Worm (Caenorhabditis elegans) whole organism, early embryonic: Measurements from ENCODE around the gene Y57A10C.11.

Source experiments
- aly-1 ChIP-seq: sonication (generic microtip); optimal IDR thresholded peaks from 2 replicates; lab custom pipeline; 2016; ENCODE audit warnings: missing genetic modification characterization, missing compliant biosample characterization
- ama-1 ChIP-seq: fragments of 150-350 bp; optimal IDR thresholded peaks from 2 replicates; lab custom pipeline; 2014
- ceh-13 ChIP-seq: fragments of 200-800 bp; sonication (Bioruptor generic); optimal IDR thresholded peaks from 2 replicates; lab custom pipeline; 2018; ENCODE audit warnings: mild to moderate bottlenecking, missing genetic modification characterization, missing compliant biosample characterization
- ceh-36 ChIP-seq: sonication (generic microtip); optimal IDR thresholded peaks from 2 replicates; lab custom pipeline; 2016; ENCODE audit warnings: missing genetic modification characterization, inconsistent platforms, missing compliant biosample characterization
- ets-7 ChIP-seq: sonication (generic microtip); optimal IDR thresholded peaks from 2 replicates; lab custom pipeline; 2016; ENCODE audit warnings: missing genotype, missing genetic modification characterization, missing compliant biosample characterization
- flt-1 ChIP-seq: fragments of 200-800 bp; sonication (Bioruptor generic); IDR thresholded peaks from 2 replicates; pipeline ENCODE4 v1.3.6; 2022; ENCODE audit warnings: missing genetic modification characterization, missing compliant biosample characterization
- hmbx-1 ChIP-seq: sonication (generic microtip); optimal IDR thresholded peaks from 2 replicates; lab custom pipeline; 2016; ENCODE audit warnings: mild to moderate bottlenecking, missing genetic modification characterization, missing compliant biosample characterization
- hmg-4 ChIP-seq: fragments of 200-800 bp; sonication (Bioruptor generic); optimal IDR thresholded peaks from 2 replicates; lab custom pipeline; 2018; ENCODE audit warnings: mild to moderate bottlenecking, missing genetic modification characterization, missing compliant biosample characterization
- hnd-1 ChIP-seq: sonication (generic microtip); optimal IDR thresholded peaks from 2 replicates; lab custom pipeline; 2016; ENCODE audit warnings: missing genetic modification characterization, missing compliant biosample characterization
- pes-1 ChIP-seq: fragments of 200-800 bp; sonication (Bioruptor generic); IDR thresholded peaks from 2 replicates; pipeline ENCODE4 v1.3.6; 2022; ENCODE audit warnings: missing genetic modification reagents, missing genetic modification characterization, missing compliant biosample characterization
- sea-1 ChIP-seq: fragments of 200-800 bp; sonication (Bioruptor generic); conservative IDR thresholded peaks from 2 replicates; pipeline ENCODE4 v1.3.6; 2022; ENCODE audit warnings: missing genetic modification characterization, missing compliant biosample characterization
- tbx-37 ChIP-seq: fragments of 200-800 bp; sonication (Bioruptor generic); conservative IDR thresholded peaks from 2 replicates; pipeline ENCODE4 v1.3.6; 2022; ENCODE audit warnings: missing genetic modification reagents, missing genetic modification characterization, missing compliant biosample characterization
- tra-4 ChIP-seq: sonication (generic microtip); optimal IDR thresholded peaks from 2 replicates; lab custom pipeline; 2017; ENCODE audit warnings: missing genetic modification characterization, missing compliant biosample characterization

DNA sequence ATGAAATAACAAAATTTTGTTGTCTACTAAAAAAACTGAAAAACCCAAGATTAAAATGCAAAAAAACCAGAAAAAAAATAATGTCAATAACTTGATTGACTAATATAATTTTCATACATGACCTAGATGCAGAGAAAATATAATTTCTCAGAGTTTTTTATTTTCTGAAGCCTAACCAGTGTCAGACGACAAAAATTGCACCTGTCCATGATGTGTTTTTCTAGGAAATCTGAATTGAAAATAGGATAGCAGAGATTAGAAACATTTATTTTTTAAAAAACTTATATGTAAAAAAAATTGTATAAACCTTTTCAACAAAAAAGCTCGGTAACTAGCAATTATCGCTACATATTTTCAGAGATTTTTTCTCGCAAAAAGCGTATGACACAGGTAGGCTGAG, 3.3 kb upstream of the Y57A10C.11 start:
- TF ChIP-seq ama-1 (no peak), hmg-4 (GFP tag; lab: Kevin White, UChicago) (no peak), tra-4 (no peak), flt-1 (GFP tag; lab: Robert Waterston, UW) (no peak), ets-7 (tag; lab: Kevin White, UChicago) (no peak), sea-1 (GFP tag; lab: Robert Waterston, UW) (no peak), hmbx-1 (tag; lab: Kevin White, UChicago) (no peak), hnd-1 (tag; lab: Kevin White, UChicago) (no peak), aly-1 (tag; lab: Kevin White, UChicago) (no peak), ceh-36 (tag; lab: Kevin White, UChicago) (no peak), tbx-37 (GFP tag; lab: Robert Waterston, UW) (no peak), ceh-13 (GFP tag; lab: Kevin White, UChicago) (no peak), pes-1 (GFP tag; lab: Robert Waterston, UW) (no peak)
